Worm (Caenorhabditis elegans): ENCODE results near the gene B0334.10.

DNA sequence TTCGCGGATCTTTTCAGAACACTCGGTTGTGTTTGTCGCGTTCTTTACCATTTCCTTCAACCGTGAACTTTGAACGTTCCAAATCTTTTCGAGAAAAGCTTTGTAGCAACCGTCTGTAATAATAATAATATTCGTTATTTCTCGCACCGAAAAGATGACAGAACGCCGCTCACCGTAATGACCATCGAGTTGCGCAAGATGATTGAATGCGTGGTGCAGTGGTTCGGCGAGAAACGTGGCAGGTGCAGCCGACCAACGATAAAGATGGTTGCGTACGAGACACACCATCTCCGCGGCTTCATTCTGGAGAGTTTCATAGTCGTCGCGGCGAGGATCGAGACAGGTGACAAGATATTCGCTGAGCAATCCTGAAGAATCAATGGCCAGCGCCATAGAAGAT lies 24.7 kb downstream of the B0334.10 start:
- TF ChIP-seq efl-3 (GFP tag; optimal IDR thresholded peaks at IDR 0.05) (no peak), nhr-12 (tag; optimal IDR thresholded peaks at IDR 0.05) (no peak), sox-4 (tag; optimal IDR thresholded peaks at IDR 0.05) (no peak), ztf-11 (tag; optimal IDR thresholded peaks at IDR 0.05) (no peak), fkh-10 (GFP tag; optimal IDR thresholded peaks at IDR 0.05) (no peak), unc-62 (GFP tag; optimal IDR thresholded peaks at IDR 0.05) (no peak), nhr-90 (tag; optimal IDR thresholded peaks at IDR 0.05; ENCODE audit: poor library complexity) (no peak), fos-1 (tag; optimal IDR thresholded peaks at IDR 0.05) (no peak), nhr-47 (tag; optimal IDR thresholded peaks at IDR 0.05) (no peak), ceh-82 (tag; optimal IDR thresholded peaks at IDR 0.05) (no peak), nhr-84 (tag; optimal IDR thresholded peaks at IDR 0.05) (no peak), F16B12.6 (tag; optimal IDR thresholded peaks at IDR 0.05) (no peak), lir-3 (tag; optimal IDR thresholded peaks at IDR 0.05; ENCODE audit: poor library complexity) (no peak)

Data from whole organism, L1 larva.